Worm (Caenorhabditis elegans) whole organism, L2 larva: ENCODE measurements around the gene sre-26.

ENCODE experiments used
- R02D3.7 ChIP-seq: fragments of 150-350 bp; optimal IDR thresholded peaks from 2 replicates; lab custom pipeline; 2014; ENCODE audit warnings: missing biosample characterization, missing genetic modification characterization
- ZK546.5 ChIP-seq: sonication (generic microtip); optimal IDR thresholded peaks from 2 replicates; lab custom pipeline; 2017; ENCODE audit warnings: missing biosample characterization, missing genetic modification characterization
- alr-1 ChIP-seq: fragments of 150-350 bp; optimal IDR thresholded peaks from 2 replicates; lab custom pipeline; 2014; ENCODE audit warnings: missing biosample characterization, missing genetic modification characterization
- aly-2 ChIP-seq: fragments of 150-350 bp; optimal IDR thresholded peaks from 2 replicates; lab custom pipeline; 2014; ENCODE audit warnings: missing biosample characterization, missing genetic modification characterization
- ama-1 ChIP-seq: fragments of 150-350 bp; optimal IDR thresholded peaks from 2 replicates; lab custom pipeline; 2018; ENCODE audit warnings: inconsistent platforms
- blmp-1 ChIP-seq: sonication (generic microtip); optimal IDR thresholded peaks from 2 replicates; lab custom pipeline; 2017; ENCODE audit warnings: missing genetic modification characterization, mild to moderate bottlenecking, missing compliant biosample characterization, antibody characterized with exemption, moderate library complexity; ENCODE audit not compliant: insufficient read depth
- ceh-82 ChIP-seq: fragments of 150-350 bp; optimal IDR thresholded peaks from 2 replicates; lab custom pipeline; 2014; ENCODE audit warnings: missing biosample characterization, missing genetic modification characterization
- crh-2 ChIP-seq: sonication (generic microtip); optimal IDR thresholded peaks from 2 replicates; lab custom pipeline; 2017; ENCODE audit warnings: missing biosample characterization, missing genetic modification characterization
- elt-1 ChIP-seq: fragments of 150-350 bp; optimal IDR thresholded peaks from 2 replicates; lab custom pipeline; 2014; ENCODE audit warnings: missing biosample characterization, missing genetic modification characterization
- elt-3 ChIP-seq: sonication (generic microtip); optimal IDR thresholded peaks from 2 replicates; lab custom pipeline; 2017; ENCODE audit warnings: missing biosample characterization, missing genetic modification characterization
- fos-1 ChIP-seq: fragments of 150-350 bp; optimal IDR thresholded peaks from 2 replicates; lab custom pipeline; 2014; ENCODE audit warnings: missing biosample characterization, missing genetic modification characterization
- gmeb-1 ChIP-seq: fragments of 150-350 bp; optimal IDR thresholded peaks from 2 replicates; lab custom pipeline; 2014; ENCODE audit warnings: missing biosample characterization, missing genetic modification characterization
- lin-11 ChIP-seq: fragments of 150-350 bp; sonication (generic microtip); optimal IDR thresholded peaks from 2 replicates; lab custom pipeline; 2014; ENCODE audit warnings: missing biosample characterization, missing genetic modification characterization, inconsistent platforms, mixed read lengths
- lin-13 ChIP-seq: fragments of 150-350 bp; optimal IDR thresholded peaks from 2 replicates; lab custom pipeline; 2014; ENCODE audit warnings: missing biosample characterization, missing genetic modification reagents, missing genetic modification characterization
- lin-39 ChIP-seq: fragments of 150-350 bp; optimal IDR thresholded peaks from 2 replicates; lab custom pipeline; 2014; ENCODE audit warnings: missing biosample characterization, missing genetic modification reagents, missing genetic modification characterization
- lsy-2 ChIP-seq, 2 experiments: fragments of 150-350 bp in 1 of 2; sonication (generic microtip) in 1 of 2; optimal IDR thresholded peaks; 2 replicates each; lab custom pipeline; 2014 to 2017; ENCODE audit warnings: missing biosample characterization in 2 of 2, missing genetic modification characterization in 2 of 2
- mbf-1 ChIP-seq: sonication (generic microtip); optimal IDR thresholded peaks from 2 replicates; lab custom pipeline; 2017; ENCODE audit warnings: missing biosample characterization, missing genetic modification characterization
- mdl-1 ChIP-seq, 2 experiments: fragments of 150-350 bp in 1 of 2; sonication (generic microtip) in 1 of 2; optimal IDR thresholded peaks; 2 replicates each; lab custom pipeline; 2017; ENCODE audit warnings: missing biosample characterization in 2 of 2, missing genetic modification characterization in 2 of 2
- nhr-10 ChIP-seq: sonication (generic microtip); optimal IDR thresholded peaks from 2 replicates; lab custom pipeline; 2017; ENCODE audit warnings: missing biosample characterization, missing genetic modification characterization
- nhr-11 ChIP-seq: fragments of 150-350 bp; optimal IDR thresholded peaks from 2 replicates; lab custom pipeline; 2014; ENCODE audit warnings: missing biosample characterization, missing genetic modification characterization
- nhr-129 ChIP-seq: fragments of 150-350 bp; optimal IDR thresholded peaks from 2 replicates; lab custom pipeline; 2014; ENCODE audit warnings: missing biosample characterization, missing genetic modification characterization
- nhr-23 ChIP-seq: fragments of 150-350 bp; optimal IDR thresholded peaks from 2 replicates; lab custom pipeline; 2014; ENCODE audit warnings: missing biosample characterization, missing genetic modification reagents, missing genetic modification characterization
- nhr-237 ChIP-seq: fragments of 150-350 bp; optimal IDR thresholded peaks from 2 replicates; lab custom pipeline; 2014; ENCODE audit warnings: missing biosample characterization, missing genetic modification characterization
- nhr-6 ChIP-seq: fragments of 150-350 bp; optimal IDR thresholded peaks from 2 replicates; lab custom pipeline; 2014; ENCODE audit warnings: missing biosample characterization, missing genetic modification characterization
- nhr-77 ChIP-seq: fragments of 150-350 bp; optimal IDR thresholded peaks from 2 replicates; lab custom pipeline; 2014; ENCODE audit warnings: missing biosample characterization, missing genetic modification characterization
- sem-4 ChIP-seq: fragments of 150-350 bp; optimal IDR thresholded peaks from 2 replicates; lab custom pipeline; 2014; ENCODE audit warnings: missing biosample characterization, missing genetic modification reagents, missing genetic modification characterization
- sma-3 ChIP-seq: sonication (generic microtip); optimal IDR thresholded peaks from 2 replicates; lab custom pipeline; 2016; ENCODE audit warnings: missing genetic modification reagents, missing genetic modification characterization, missing compliant biosample characterization
- sma-9 ChIP-seq, 2 experiments: fragments of 150-350 bp in 1 of 2; sonication (generic microtip) in 1 of 2; optimal IDR thresholded peaks; 2 replicates each; lab custom pipeline; 2014 to 2016; ENCODE audit warnings: missing genetic modification characterization in 2 of 2, mild to moderate bottlenecking in 1 of 2, missing biosample characterization in 1 of 2, missing compliant biosample characterization in 1 of 2, missing genetic modification reagents in 1 of 2, moderate library complexity in 1 of 2
- unc-55 ChIP-seq: fragments of 150-350 bp; sonication (generic microtip); optimal IDR thresholded peaks from 3 replicates; lab custom pipeline; 2014; ENCODE audit warnings: missing biosample characterization, missing genetic modification reagents, missing genetic modification characterization
- zag-1 ChIP-seq: fragments of 150-350 bp; optimal IDR thresholded peaks from 2 replicates; lab custom pipeline; 2014; ENCODE audit warnings: missing biosample characterization, missing genetic modification characterization
- ztf-11 ChIP-seq: sonication (generic microtip); optimal IDR thresholded peaks from 2 replicates; lab custom pipeline; 2017; ENCODE audit warnings: missing biosample characterization, missing genetic modification characterization
- ztf-4 ChIP-seq: fragments of 150-350 bp; optimal IDR thresholded peaks from 2 replicates; lab custom pipeline; 2014; ENCODE audit warnings: missing biosample characterization, missing genetic modification characterization

Gene sre-26

DNA sequence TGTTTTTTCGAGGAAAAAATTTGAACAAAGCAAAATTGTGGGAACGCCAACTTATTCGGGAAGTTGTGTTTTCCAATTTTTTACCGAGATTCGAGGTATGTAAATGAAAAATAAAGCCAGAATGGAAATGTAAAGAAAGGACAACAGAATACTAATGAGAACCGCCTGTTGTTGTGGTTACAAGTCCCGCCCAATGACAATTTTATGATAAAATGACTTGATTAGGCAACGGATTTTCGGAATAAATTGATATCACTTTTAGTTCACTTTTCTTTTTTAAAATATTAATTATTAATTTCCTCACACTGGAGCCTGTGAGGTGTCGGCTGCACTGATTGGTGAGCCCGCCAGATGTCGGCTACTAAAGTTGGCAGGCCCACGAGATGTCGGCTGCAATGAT, 12.0 kb upstream of the sre-26 start, which contains the start of gene dct-12:
dct-12 (minus strand) TSS at position 101 of the 400 bp plus-strand sequence.
- TF ChIP-seq ztf-11 (tag; lab: Kevin White, UChicago) (no peak), nhr-10 (tag; lab: Kevin White, UChicago) (no peak), elt-1 (tag; lab: Kevin White, UChicago) (no peak), ztf-4 (no peak), fos-1 (tag; lab: Kevin White, UChicago) (no peak), lin-13 (no peak), R02D3.7 (tag; lab: Kevin White, UChicago) (no peak), nhr-129 (tag; lab: Kevin White, UChicago) (no peak), ceh-82 (no peak), nhr-11 (tag; lab: Kevin White, UChicago) (no peak), ZK546.5 (tag; lab: Kevin White, UChicago) (no peak), sem-4 (tag; lab: Kevin White, UChicago) (no peak), ama-1 (lab: Kevin White, UChicago) (no peak), unc-55 (GFP tag; lab: Kevin White, UChicago) (no peak)

DNA sequence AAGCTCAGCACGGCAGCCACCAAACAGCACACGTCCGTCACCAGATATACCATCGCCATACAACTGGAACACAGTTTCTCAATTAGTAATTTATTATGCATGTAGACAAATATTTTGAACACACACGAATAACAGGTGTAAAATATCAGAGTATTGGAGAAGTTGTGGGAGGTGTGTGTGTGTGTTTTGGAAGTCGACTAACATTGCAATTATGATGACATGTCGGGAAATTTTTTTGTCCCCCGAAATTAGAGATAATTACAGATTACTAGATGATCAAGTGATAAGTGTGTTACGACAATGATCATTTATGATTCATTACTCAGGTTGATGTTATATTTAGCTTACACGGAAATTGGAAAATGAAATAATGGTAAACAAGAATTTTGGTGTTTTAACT, 9.4 kb upstream of the sre-26 start, which contains the start of gene Y57A10C.8:
Y57A10C.8 (minus strand) TSS at position 101 of the 400 bp plus-strand sequence.
- TF ChIP-seq gmeb-1 (no peak), nhr-23 (tag; lab: Kevin White, UChicago) (no peak), lin-39 (tag; lab: Kevin White, UChicago) (no peak), ama-1 (lab: Kevin White, UChicago) (no peak), fos-1 (tag; lab: Kevin White, UChicago) (no peak)

DNA sequence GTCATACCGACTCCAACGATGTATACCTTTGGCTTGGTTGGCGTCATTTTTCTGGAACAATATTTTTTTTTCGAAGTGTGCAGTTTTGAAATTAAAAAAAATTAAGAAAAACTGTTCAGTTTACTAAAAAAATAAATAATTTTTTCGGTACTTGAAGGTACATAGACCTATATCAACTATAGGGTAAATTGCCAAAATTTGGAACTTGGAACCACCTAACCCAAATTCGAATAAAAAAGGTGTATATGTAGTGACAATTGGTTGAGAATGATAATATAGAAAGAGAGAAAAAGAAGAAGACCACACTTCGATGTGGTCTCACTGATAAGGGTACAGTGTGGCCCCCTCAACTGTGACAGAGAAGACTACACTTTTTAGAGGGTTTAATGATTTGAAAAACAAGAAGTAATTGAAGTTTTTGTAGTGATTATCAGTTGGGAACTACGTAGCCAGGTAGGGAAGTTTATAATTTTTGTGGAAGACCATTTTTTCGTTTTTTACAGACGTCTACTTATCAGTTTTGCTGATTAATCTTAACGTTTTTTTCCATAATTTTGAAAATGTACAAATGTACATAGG, 5.3 kb upstream of the sre-26 start, which contains the start of gene daf-22:
daf-22 (minus strand) TSS at position 51 of the 579 bp plus-strand sequence.
- TF ChIP-seq mbf-1 (tag; lab: Kevin White, UChicago) (no peak), sma-3 (GFP tag; lab: Kevin White, UChicago) (peak; percentile 28), crh-2 (peak; percentile 59), nhr-77 (tag; lab: Kevin White, UChicago) (no peak), alr-1 (tag; lab: Kevin White, UChicago) (no peak), lsy-2 (tag; optimal IDR thresholded peaks at IDR 0.05; lab: Kevin White, UChicago) (no peak), R02D3.7 (tag; lab: Kevin White, UChicago) (no peak), nhr-237 (no peak), lin-11 (no peak), mdl-1 (tag; optimal IDR thresholded peaks at IDR 0.05; lab: Kevin White, UChicago) (no peak), gmeb-1 (peak; percentile 37), aly-2 (no peak), zag-1 (no peak), sma-9 (GFP tag; optimal IDR thresholded peaks at IDR 0.05; lab: Kevin White, UChicago) (peak; percentile 57), sma-9 (tag; optimal IDR thresholded peaks at IDR 0.05; lab: Kevin White, UChicago) (no peak), fos-1 (tag; lab: Kevin White, UChicago) (peak; percentile 65), lin-39 (tag; lab: Kevin White, UChicago) (no peak), blmp-1 (tag; lab: Kevin White, UChicago) (no peak), elt-3 (tag; lab: Kevin White, UChicago) (no peak), ztf-4 (no peak), ZK546.5 (tag; lab: Kevin White, UChicago) (no peak), ceh-82 (no peak)

DNA sequence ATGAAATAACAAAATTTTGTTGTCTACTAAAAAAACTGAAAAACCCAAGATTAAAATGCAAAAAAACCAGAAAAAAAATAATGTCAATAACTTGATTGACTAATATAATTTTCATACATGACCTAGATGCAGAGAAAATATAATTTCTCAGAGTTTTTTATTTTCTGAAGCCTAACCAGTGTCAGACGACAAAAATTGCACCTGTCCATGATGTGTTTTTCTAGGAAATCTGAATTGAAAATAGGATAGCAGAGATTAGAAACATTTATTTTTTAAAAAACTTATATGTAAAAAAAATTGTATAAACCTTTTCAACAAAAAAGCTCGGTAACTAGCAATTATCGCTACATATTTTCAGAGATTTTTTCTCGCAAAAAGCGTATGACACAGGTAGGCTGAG, 2.4 kb downstream of the sre-26 start:
- TF ChIP-seq sma-9 (GFP tag; optimal IDR thresholded peaks at IDR 0.05; lab: Kevin White, UChicago) (peak; percentile 10), sma-9 (tag; optimal IDR thresholded peaks at IDR 0.05; lab: Kevin White, UChicago) (no peak), lin-11 (no peak), nhr-6 (tag; lab: Kevin White, UChicago) (no peak)

DNA sequence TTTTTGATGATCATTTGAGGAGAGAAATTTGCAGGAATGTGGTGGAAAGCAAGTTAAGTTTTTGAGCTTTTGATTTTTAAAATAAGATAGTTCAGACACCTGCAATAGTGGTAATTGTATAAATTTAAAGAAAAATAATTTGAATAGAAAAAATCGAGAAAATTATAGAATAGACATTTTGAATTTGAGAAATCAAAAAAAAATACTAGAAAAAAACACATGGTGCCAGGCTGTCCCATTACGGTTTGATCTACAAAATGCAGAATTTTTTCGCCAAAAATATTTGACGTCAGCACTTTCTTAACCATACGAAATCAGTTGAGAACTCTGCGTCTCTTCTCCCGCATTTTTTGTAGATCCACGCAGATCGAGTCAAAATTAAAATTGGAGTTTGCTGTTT, 2.9 kb downstream of the sre-26 start, which contains the start of gene sre-27:
sre-27 (minus strand) TSS at position 101 of the 400 bp plus-strand sequence.
- TF ChIP-seq sem-4 (tag; lab: Kevin White, UChicago) (no peak), ZK546.5 (tag; lab: Kevin White, UChicago) (no peak)
- TF ChIP-seq, all 48 proteins: peak for 0
